Fruit fly (Drosophila melanogaster) whole organism, embryonic: ENCODE data around the gene Nthl1.

Experiments used
- Atf3 ChIP-seq: fragments of 200-800 bp; sonication (Bioruptor generic); optimal IDR thresholded peaks from 3 replicates; lab custom pipeline; 2016; ENCODE audit warnings: missing biosample characterization, missing genetic modification characterization
- Atf6 ChIP-seq: fragments of 200-800 bp; sonication (Bioruptor generic); IDR thresholded peaks from 2 replicates; pipeline ENCODE4 v1.3.6; 2022; ENCODE audit warnings: missing biosample characterization, missing genetic modification characterization
- CG10274 ChIP-seq: fragments of 200-800 bp; sonication (Bioruptor generic); optimal IDR thresholded peaks from 3 replicates; lab custom pipeline; 2017; ENCODE audit warnings: missing biosample characterization, mild to moderate bottlenecking, missing genetic modification characterization
- CG11695 ChIP-seq: fragments of 200-800 bp; sonication (Bioruptor generic); IDR thresholded peaks from 3 replicates; pipeline ENCODE4 v1.3.6; 2022; ENCODE audit warnings: missing biosample characterization, missing genetic modification characterization
- CG12155 ChIP-seq: fragments of 200-800 bp; sonication (Bioruptor generic); optimal IDR thresholded peaks from 3 replicates; lab custom pipeline; 2016; ENCODE audit warnings: missing biosample characterization, missing genetic modification characterization
- CG14860 ChIP-seq: fragments of 200-800 bp; sonication (Bioruptor generic); IDR thresholded peaks from 3 replicates; pipeline ENCODE4 v1.3.6; 2022; ENCODE audit warnings: missing biosample characterization, missing genetic modification characterization; ENCODE audit not compliant: partially characterized antibody
- CG15269 ChIP-seq: fragments of 200-800 bp; sonication (Bioruptor generic); optimal IDR thresholded peaks from 2 replicates; lab custom pipeline; 2018; ENCODE audit warnings: missing biosample characterization, mild to moderate bottlenecking, missing genetic modification characterization, moderate library complexity
- CG1603 ChIP-seq: fragments of 200-800 bp; sonication (Bioruptor generic); optimal IDR thresholded peaks from 2 replicates; lab custom pipeline; 2019; ENCODE audit warnings: missing biosample characterization, mild to moderate bottlenecking, missing genetic modification characterization, moderate library complexity
- CG17328 ChIP-seq: fragments of 200-800 bp; sonication (Bioruptor generic); IDR thresholded peaks from 2 replicates; pipeline ENCODE4 v1.3.6; 2022; ENCODE audit warnings: missing biosample characterization, missing genetic modification characterization
- CG17912 ChIP-seq: fragments of 200-800 bp; sonication (Bioruptor generic); optimal IDR thresholded peaks from 2 replicates; lab custom pipeline; 2018; ENCODE audit warnings: missing biosample characterization, mild to moderate bottlenecking, missing genetic modification characterization
- CG1832 ChIP-seq: fragments of 200-800 bp; sonication (Bioruptor generic); optimal IDR thresholded peaks from 2 replicates; lab custom pipeline; 2017; ENCODE audit warnings: missing biosample characterization, mild to moderate bottlenecking, missing genetic modification characterization, inconsistent platforms
- CG2202 ChIP-seq: fragments of 200-800 bp; sonication (Bioruptor generic); optimal IDR thresholded peaks from 2 replicates; lab custom pipeline; 2018; ENCODE audit warnings: missing biosample characterization, mild to moderate bottlenecking, missing genetic modification characterization
- CG31224 ChIP-seq: fragments of 200-800 bp; sonication (Bioruptor generic); IDR thresholded peaks from 2 replicates; pipeline ENCODE4 v1.3.6; 2022; ENCODE audit warnings: missing biosample characterization, missing genetic modification characterization
- CG32772 ChIP-seq: fragments of 200-800 bp; sonication (Bioruptor generic); IDR thresholded peaks from 2 replicates; pipeline ENCODE4 v1.3.6; 2022; ENCODE audit warnings: missing biosample characterization, missing genetic modification characterization
- CG33557 ChIP-seq: fragments of 200-800 bp; sonication (Bioruptor generic); optimal IDR thresholded peaks from 2 replicates; lab custom pipeline; 2019; ENCODE audit warnings: missing biosample characterization, mild to moderate bottlenecking, missing genetic modification characterization, moderate library complexity
- CG3407 ChIP-seq: fragments of 200-800 bp; sonication (Bioruptor generic); optimal IDR thresholded peaks from 2 replicates; lab custom pipeline; 2018; ENCODE audit warnings: missing biosample characterization, mild to moderate bottlenecking, missing genetic modification characterization
- CG34224 ChIP-seq: fragments of 200-800 bp; sonication (Bioruptor generic); IDR thresholded peaks from 3 replicates; pipeline ENCODE4 v1.3.6; 2022; ENCODE audit warnings: missing biosample characterization, missing genetic modification characterization; ENCODE audit not compliant: partially characterized antibody
- CG3838 ChIP-seq: fragments of 200-800 bp; sonication (Bioruptor generic); optimal IDR thresholded peaks from 3 replicates; lab custom pipeline; 2016; ENCODE audit warnings: missing biosample characterization, missing genetic modification characterization
- CG7839 ChIP-seq: fragments of 200-800 bp; sonication (Bioruptor generic); optimal IDR thresholded peaks from 3 replicates; lab custom pipeline; 2018; ENCODE audit warnings: missing biosample characterization, mild to moderate bottlenecking, missing genetic modification characterization, moderate library complexity
- CG8089 ChIP-seq: fragments of 200-800 bp; sonication (Bioruptor generic); optimal IDR thresholded peaks from 3 replicates; lab custom pipeline; 2016; ENCODE audit warnings: missing biosample characterization, missing genetic modification characterization
- CG8944 ChIP-seq: fragments of 200-800 bp; sonication (Bioruptor generic); optimal IDR thresholded peaks from 3 replicates; lab custom pipeline; 2016; ENCODE audit warnings: missing biosample characterization, missing genetic modification characterization
- CG9727 ChIP-seq: fragments of 200-800 bp; sonication (Bioruptor generic); optimal IDR thresholded peaks from 3 replicates; lab custom pipeline; 2017; ENCODE audit warnings: missing biosample characterization, mild to moderate bottlenecking, missing genetic modification characterization
- CG9932 ChIP-seq: fragments of 200-800 bp; sonication (Bioruptor generic); IDR thresholded peaks from 2 replicates; pipeline ENCODE4 v1.3.6; 2022; ENCODE audit warnings: missing biosample characterization, missing genetic modification characterization
- Dad ChIP-seq: fragments of 200-800 bp; sonication (Bioruptor generic); optimal IDR thresholded peaks from 3 replicates; lab custom pipeline; 2016; ENCODE audit warnings: missing biosample characterization, missing genetic modification characterization
- Dp ChIP-seq: fragments of 200-800 bp; sonication (Bioruptor generic); optimal IDR thresholded peaks from 2 replicates; lab custom pipeline; 2018; ENCODE audit warnings: missing biosample characterization, mild to moderate bottlenecking, missing genetic modification characterization, moderate library complexity
- Dref ChIP-seq: fragments of 200-800 bp; sonication (Bioruptor generic); IDR thresholded peaks from 2 replicates; pipeline ENCODE4 v1.3.6; 2022; ENCODE audit warnings: missing biosample characterization, missing genetic modification characterization
- ERR ChIP-seq: fragments of 200-800 bp; sonication (Bioruptor generic); optimal IDR thresholded peaks from 2 replicates; lab custom pipeline; 2016; ENCODE audit warnings: missing biosample characterization, missing genetic modification characterization
- GATAe ChIP-seq: fragments of 200-800 bp; sonication (Bioruptor generic); conservative IDR thresholded peaks from 2 replicates; pipeline ENCODE4 v1.3.6; 2022; ENCODE audit warnings: missing biosample characterization, missing genetic modification characterization
- H2.0 ChIP-seq: fragments of 200-800 bp; sonication (Bioruptor generic); IDR thresholded peaks from 2 replicates; pipeline ENCODE4 v1.3.6; 2022; ENCODE audit warnings: missing biosample characterization, missing genetic modification characterization
- HmgZ ChIP-seq: fragments of 200-800 bp; sonication (Bioruptor generic); optimal IDR thresholded peaks from 2 replicates; lab custom pipeline; 2018; ENCODE audit warnings: missing biosample characterization, mild to moderate bottlenecking, missing genetic modification characterization
- Max ChIP-seq: fragments of 200-800 bp; sonication (Bioruptor generic); optimal IDR thresholded peaks from 2 replicates; lab custom pipeline; 2016; ENCODE audit warnings: missing biosample characterization, mild to moderate bottlenecking, missing genetic modification characterization
- NFAT ChIP-seq: fragments of 200-800 bp; sonication (Bioruptor generic); IDR thresholded peaks from 2 replicates; pipeline ENCODE4 v1.3.6; 2022; ENCODE audit warnings: missing biosample characterization, missing genetic modification characterization
- Poxn ChIP-seq: fragments of 200-800 bp; sonication (Bioruptor generic); IDR thresholded peaks from 2 replicates; pipeline ENCODE4 v1.3.6; 2022; ENCODE audit warnings: missing biosample characterization, missing genetic modification characterization
- Ravus ChIP-seq: fragments of 200-800 bp; sonication (Bioruptor generic); IDR thresholded peaks from 2 replicates; pipeline ENCODE4 v1.3.6; 2022; ENCODE audit warnings: missing biosample characterization, missing genetic modification characterization
- Sin3A ChIP-seq: fragments of >200 bp; optimal IDR thresholded peaks from 2 replicates; lab custom pipeline; 2018
- Spps ChIP-seq: fragments of 200-800 bp; sonication (Bioruptor generic); optimal IDR thresholded peaks from 2 replicates; lab custom pipeline; 2018; ENCODE audit warnings: missing biosample characterization, mild to moderate bottlenecking, missing genetic modification characterization
- Stat92E ChIP-seq, 3 experiments: fragments of >200 bp in 2 of 3; fragments of 200-800 bp in 1 of 3; sonication (Bioruptor generic) in 1 of 3; optimal IDR thresholded peaks; 2 replicates each; lab custom pipeline; 2017 to 2019; ENCODE audit warnings: missing biosample characterization in 3 of 3, missing genetic modification characterization in 3 of 3, mild to moderate bottlenecking in 1 of 3, moderate library complexity in 1 of 3
- Usf ChIP-seq: fragments of 200-800 bp; sonication (Bioruptor generic); optimal IDR thresholded peaks from 2 replicates; lab custom pipeline; 2017; ENCODE audit warnings: missing genotype, missing biosample characterization, missing genetic modification characterization
- ash1 ChIP-seq: fragments of 200-800 bp; sonication (Bioruptor generic); optimal IDR thresholded peaks from 2 replicates; lab custom pipeline; 2018; ENCODE audit warnings: missing biosample characterization, mild to moderate bottlenecking, missing genetic modification characterization
- br ChIP-seq: fragments of >200 bp; optimal IDR thresholded peaks from 2 replicates; lab custom pipeline; 2017
- fd102C ChIP-seq: fragments of 200-800 bp; sonication (Bioruptor generic); optimal IDR thresholded peaks from 2 replicates; lab custom pipeline; 2018; ENCODE audit warnings: missing biosample characterization, mild to moderate bottlenecking, missing genetic modification characterization, moderate library complexity
- gfzf ChIP-seq: fragments of 200-800 bp; sonication (Bioruptor generic); optimal IDR thresholded peaks from 2 replicates; lab custom pipeline; 2016; ENCODE audit warnings: missing biosample characterization, mild to moderate bottlenecking, missing genetic modification characterization, moderate library complexity
- lbe ChIP-seq: fragments of 200-800 bp; sonication (Bioruptor generic); optimal IDR thresholded peaks from 2 replicates; lab custom pipeline; 2016; ENCODE audit warnings: missing biosample characterization, mild to moderate bottlenecking, missing genetic modification characterization
- lilli ChIP-seq: fragments of 200-800 bp; sonication (Bioruptor generic); optimal IDR thresholded peaks from 3 replicates; lab custom pipeline; 2016; ENCODE audit warnings: missing biosample characterization, missing genetic modification characterization
- nau ChIP-seq: fragments of 200-800 bp; sonication (Bioruptor generic); optimal IDR thresholded peaks from 3 replicates; lab custom pipeline; 2017; ENCODE audit warnings: missing biosample characterization, mild to moderate bottlenecking, missing genetic modification characterization, missing genetic modification reagents
- otp ChIP-seq: fragments of 200-800 bp; sonication (Bioruptor generic); IDR thresholded peaks from 3 replicates; pipeline ENCODE4, ENCODE4 v1.3.6; 2022; ENCODE audit warnings: missing biosample characterization, missing genetic modification characterization
- schlank ChIP-seq: fragments of 200-800 bp; sonication (Bioruptor generic); optimal IDR thresholded peaks from 2 replicates; lab custom pipeline; 2018; ENCODE audit warnings: missing biosample characterization, mild to moderate bottlenecking, missing genetic modification characterization
- sob ChIP-seq: fragments of 200-800 bp; sonication (Bioruptor generic); IDR thresholded peaks from 2 replicates; pipeline ENCODE4 v1.3.6; 2022; ENCODE audit warnings: missing biosample characterization, missing genetic modification characterization
- wek ChIP-seq: fragments of 200-800 bp; sonication (Bioruptor generic); optimal IDR thresholded peaks from 3 replicates; lab custom pipeline; 2018; ENCODE audit warnings: missing biosample characterization, mild to moderate bottlenecking, missing genetic modification characterization, moderate library complexity
- zen ChIP-seq: fragments of 200-800 bp; sonication (Bioruptor generic); optimal IDR thresholded peaks from 3 replicates; lab custom pipeline; 2018; ENCODE audit warnings: missing biosample characterization, mild to moderate bottlenecking, missing genetic modification characterization, moderate library complexity

Gene Nthl1

DNA sequence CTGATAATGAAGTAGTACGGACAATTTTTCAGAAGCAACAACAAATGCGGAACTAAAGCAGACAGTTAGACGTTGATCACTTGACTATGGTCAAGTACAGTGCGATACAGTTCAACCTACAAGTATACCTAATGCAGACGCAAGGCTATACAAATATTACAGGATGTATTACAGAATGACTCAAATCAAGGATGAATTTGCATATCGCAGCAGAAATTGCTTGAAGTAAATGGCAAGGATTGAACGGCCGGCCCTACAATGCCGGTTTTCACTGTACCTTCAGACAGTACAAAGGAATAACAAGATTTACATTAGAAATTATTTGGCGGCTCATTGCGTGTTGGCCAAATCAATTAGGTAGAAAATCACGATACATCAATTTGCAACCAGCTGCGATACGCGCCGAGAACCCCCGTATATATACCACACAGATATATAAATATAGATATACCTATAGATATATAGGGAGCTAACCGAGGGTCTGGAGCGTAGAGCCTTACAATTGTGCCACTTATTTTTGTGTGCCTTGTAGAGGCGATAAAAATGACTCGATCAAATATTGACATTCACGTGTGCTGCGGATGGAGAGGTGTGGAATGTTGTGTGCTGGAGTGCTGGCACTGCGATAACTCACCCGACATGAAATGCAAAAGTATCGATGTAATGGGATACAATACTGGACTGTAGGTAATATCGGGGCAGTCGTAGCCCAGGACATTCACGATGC lies 46.1 kb downstream of the Nthl1 start (continued):
- TF ChIP-seq schlank (tag; lab: Kevin White, UChicago), result peak; percentile 60
- no peak for TF ChIP-seq Dref (GFP tag; lab: Robert Waterston, UW)
- TF ChIP-seq Ravus (GFP tag; lab: Robert Waterston, UW), result peak; percentile 35
- TF ChIP-seq CG31224 (GFP tag; lab: Robert Waterston, UW), result peak; percentile 59
- no peak for TF ChIP-seq sob
- TF ChIP-seq HmgZ, result no peak
- no peak for TF ChIP-seq H2.0 (GFP tag; lab: Robert Waterston, UW)
- TF ChIP-seq CG10274 (GFP tag; lab: Kevin White, UChicago), result no peak
- peak; percentile 83 for TF ChIP-seq lilli
- no peak for TF ChIP-seq CG34224 (GFP tag; lab: Robert Waterston, UW)
- peak; percentile 44; the same call in 1 of the 3 replicates for TF ChIP-seq CG11695 (GFP tag; lab: Robert Waterston, UW)
- peak; percentile 48 for TF ChIP-seq CG17328
- TF ChIP-seq CG17912 (GFP tag; lab: Kevin White, UChicago), result no peak
- TF ChIP-seq CG8944 (GFP tag; lab: Kevin White, UChicago), result peak; percentile 40
- TF ChIP-seq Atf6 (GFP tag; lab: Robert Waterston, UW), result peak; percentile 73
- no peak for TF ChIP-seq GATAe
- TF ChIP-seq Poxn (GFP tag; lab: Robert Waterston, UW), result peak; percentile 54; the same call in 1 of the 2 replicates
- TF ChIP-seq CG2202 (tag; lab: Kevin White, UChicago), result no peak
- TF ChIP-seq Spps (tag; lab: Kevin White, UChicago), result no peak
- TF ChIP-seq lbe (GFP tag; lab: Kevin White, UChicago), result peak; percentile 29
- TF ChIP-seq otp (GFP tag; lab: Robert Waterston, UW), result peak; percentile 48; the same call in 1 of the 3 replicates
- TF ChIP-seq ERR (GFP tag; lab: Kevin White, UChicago), result peak; percentile 50
- no peak for TF ChIP-seq CG3838 (GFP tag; lab: Kevin White, UChicago)
- peak; percentile 84 for TF ChIP-seq CG9932
- peak; percentile 54 for TF ChIP-seq CG15269 (tag; lab: Kevin White, UChicago)
- no peak for TF ChIP-seq Sin3A (lab: Kevin White, UChicago)
- TF ChIP-seq CG7839 (tag; lab: Kevin White, UChicago), result peak; percentile 65
- TF ChIP-seq CG3407 (GFP tag; lab: Kevin White, UChicago), result peak; percentile 27
- peak; percentile 19 for TF ChIP-seq wek (GFP tag; lab: Kevin White, UChicago)
- TF ChIP-seq Usf, result no peak
- TF ChIP-seq NFAT (GFP tag; lab: Robert Waterston, UW), result peak; percentile 45; the same call in 1 of the 2 replicates
- no peak for TF ChIP-seq gfzf
- no peak for TF ChIP-seq Stat92E (GFP tag; optimal IDR thresholded peaks at IDR 0.05; lab: Kevin White, UChicago)
- no peak for TF ChIP-seq br (lab: Kevin White, UChicago)
- TF ChIP-seq Atf3 (GFP tag; lab: Kevin White, UChicago), result no peak
- no peak for TF ChIP-seq zen (tag; lab: Kevin White, UChicago)
- TF ChIP-seq CG32772 (GFP tag; lab: Robert Waterston, UW), result no peak
- TF ChIP-seq Dad (GFP tag; lab: Kevin White, UChicago), result peak; percentile 17
- no peak for TF ChIP-seq CG1603 (tag; lab: Kevin White, UChicago)
- no peak for TF ChIP-seq CG33557 (GFP tag; lab: Kevin White, UChicago)
- no peak for TF ChIP-seq fd102C (GFP tag; lab: Kevin White, UChicago)
- peak; percentile 48 for TF ChIP-seq CG12155 (GFP tag; lab: Kevin White, UChicago)
- no peak for TF ChIP-seq nau
- peak; percentile 45 for TF ChIP-seq CG9727 (GFP tag; lab: Kevin White, UChicago)
- TF ChIP-seq ash1, result no peak
- TF ChIP-seq CG8089 (GFP tag; lab: Kevin White, UChicago), result no peak
- no peak for TF ChIP-seq CG1832 (GFP tag; lab: Kevin White, UChicago)
- no peak for TF ChIP-seq CG14860 (GFP tag; lab: Robert Waterston, UW)
- peak; percentile 20 for TF ChIP-seq Max (GFP tag; lab: Kevin White, UChicago)
- no peak for TF ChIP-seq Dp (GFP tag; lab: Kevin White, UChicago)
